Fruit fly (Drosophila melanogaster) whole organism, embryonic: ENCODE data around the gene ATPsynD.

ENCODE experiments used
- Asciz ChIP-seq: fragments of 200-800 bp; sonication (Bioruptor generic); optimal IDR thresholded peaks from 2 replicates; lab custom pipeline; 2017; ENCODE audit warnings: missing biosample characterization, mild to moderate bottlenecking, missing genetic modification characterization, missing genetic modification reagents
- Awh ChIP-seq: fragments of 200-800 bp; sonication (Bioruptor generic); IDR thresholded peaks from 2 replicates; pipeline ENCODE4, ENCODE4 v1.3.6; 2022; ENCODE audit warnings: missing biosample characterization, missing genetic modification characterization
- CG10654 ChIP-seq: fragments of 200-800 bp; sonication (Bioruptor generic); optimal IDR thresholded peaks from 2 replicates; lab custom pipeline; 2016; ENCODE audit warnings: missing biosample characterization, missing genetic modification characterization
- CG11695 ChIP-seq: fragments of 200-800 bp; sonication (Bioruptor generic); IDR thresholded peaks from 3 replicates; pipeline ENCODE4 v1.3.6; 2022; ENCODE audit warnings: missing biosample characterization, missing genetic modification characterization
- CG11723 ChIP-seq: fragments of 200-800 bp; sonication (Bioruptor generic); optimal IDR thresholded peaks from 2 replicates; lab custom pipeline; 2017; ENCODE audit warnings: missing biosample characterization, mild to moderate bottlenecking, missing genetic modification characterization
- CG12744 ChIP-seq: fragments of 200-800 bp; sonication (Bioruptor generic); optimal IDR thresholded peaks from 2 replicates; lab custom pipeline; 2016; ENCODE audit warnings: missing biosample characterization, missing genetic modification characterization
- CG14667 ChIP-seq: fragments of 200-800 bp; sonication (Bioruptor generic); IDR thresholded peaks from 2 replicates; pipeline ENCODE4 v1.3.6; 2022; ENCODE audit warnings: missing biosample characterization, missing genetic modification characterization
- CG15073 ChIP-seq: fragments of 200-800 bp; sonication (Bioruptor generic); optimal IDR thresholded peaks from 2 replicates; lab custom pipeline; 2016; ENCODE audit warnings: missing biosample characterization, missing genetic modification characterization
- CG15601 ChIP-seq: fragments of 200-800 bp; sonication (Bioruptor generic); optimal IDR thresholded peaks from 3 replicates; lab custom pipeline; 2019; ENCODE audit warnings: missing biosample characterization, mild to moderate bottlenecking, missing genetic modification characterization, moderate library complexity
- CG16815 ChIP-seq: fragments of 200-800 bp; sonication (Bioruptor generic); optimal IDR thresholded peaks from 3 replicates; lab custom pipeline; 2017; ENCODE audit warnings: missing biosample characterization, mild to moderate bottlenecking, missing genetic modification characterization
- CG17359 ChIP-seq: fragments of 200-800 bp; sonication (Bioruptor generic); optimal IDR thresholded peaks from 3 replicates; lab custom pipeline; 2018; ENCODE audit warnings: missing biosample characterization, mild to moderate bottlenecking, missing genetic modification characterization, moderate library complexity
- CG2202 ChIP-seq: fragments of 200-800 bp; sonication (Bioruptor generic); optimal IDR thresholded peaks from 2 replicates; lab custom pipeline; 2018; ENCODE audit warnings: missing biosample characterization, mild to moderate bottlenecking, missing genetic modification characterization
- CG2712 ChIP-seq: fragments of 200-800 bp; optimal IDR thresholded peaks from 3 replicates; lab custom pipeline; 2019; ENCODE audit warnings: missing biosample characterization, mild to moderate bottlenecking, missing genetic modification characterization, moderate library complexity
- CG3407 ChIP-seq: fragments of 200-800 bp; sonication (Bioruptor generic); optimal IDR thresholded peaks from 2 replicates; lab custom pipeline; 2018; ENCODE audit warnings: missing biosample characterization, mild to moderate bottlenecking, missing genetic modification characterization
- CG42726 ChIP-seq: fragments of 200-800 bp; sonication (Bioruptor generic); IDR thresholded peaks from 2 replicates; pipeline ENCODE4 v1.3.6; 2022; ENCODE audit warnings: missing biosample characterization, missing genetic modification characterization; ENCODE audit not compliant: partially characterized antibody
- CG4404 ChIP-seq: fragments of 200-800 bp; sonication (Bioruptor generic); IDR thresholded peaks from 2 replicates; pipeline ENCODE4 v1.3.6; 2022; ENCODE audit warnings: missing biosample characterization, missing genetic modification characterization
- CG6254 ChIP-seq: fragments of 200-800 bp; sonication (Bioruptor generic); optimal IDR thresholded peaks from 3 replicates; lab custom pipeline; 2017; ENCODE audit warnings: mild to moderate bottlenecking, missing biosample characterization, missing genetic modification reagents, missing genetic modification characterization
- CG6813 ChIP-seq: fragments of 200-800 bp; sonication (Bioruptor generic); optimal IDR thresholded peaks from 2 replicates; lab custom pipeline; 2017; ENCODE audit warnings: missing biosample characterization, missing genetic modification characterization, mild to moderate bottlenecking, moderate library complexity, missing genetic modification reagents
- CG7357 ChIP-seq: fragments of 200-800 bp; sonication (Bioruptor generic); IDR thresholded peaks from 3 replicates; pipeline ENCODE4 v1.3.6; 2022; ENCODE audit warnings: missing biosample characterization, missing genetic modification characterization
- CG7987 ChIP-seq: fragments of 200-800 bp; sonication (Bioruptor generic); optimal IDR thresholded peaks from 2 replicates; lab custom pipeline; 2018; ENCODE audit warnings: missing biosample characterization, mild to moderate bottlenecking, missing genetic modification characterization, moderate library complexity
- CG8944 ChIP-seq: fragments of 200-800 bp; sonication (Bioruptor generic); optimal IDR thresholded peaks from 3 replicates; lab custom pipeline; 2016; ENCODE audit warnings: missing biosample characterization, missing genetic modification characterization
- CG9609 ChIP-seq: fragments of 200-800 bp; sonication (Bioruptor generic); optimal IDR thresholded peaks from 3 replicates; lab custom pipeline; 2016; ENCODE audit warnings: missing biosample characterization, missing genetic modification characterization
- CG9727 ChIP-seq: fragments of 200-800 bp; sonication (Bioruptor generic); optimal IDR thresholded peaks from 3 replicates; lab custom pipeline; 2017; ENCODE audit warnings: missing biosample characterization, mild to moderate bottlenecking, missing genetic modification characterization
- CG9797 ChIP-seq: fragments of 200-800 bp; sonication (Bioruptor generic); optimal IDR thresholded peaks from 3 replicates; lab custom pipeline; 2018; ENCODE audit warnings: missing biosample characterization, mild to moderate bottlenecking, missing genetic modification characterization
- GATAe ChIP-seq: fragments of 200-800 bp; sonication (Bioruptor generic); conservative IDR thresholded peaks from 2 replicates; pipeline ENCODE4 v1.3.6; 2022; ENCODE audit warnings: missing biosample characterization, missing genetic modification characterization
- HmgZ ChIP-seq: fragments of 200-800 bp; sonication (Bioruptor generic); optimal IDR thresholded peaks from 2 replicates; lab custom pipeline; 2018; ENCODE audit warnings: missing biosample characterization, mild to moderate bottlenecking, missing genetic modification characterization
- Lpt ChIP-seq: fragments of >200 bp; optimal IDR thresholded peaks from 2 replicates; lab custom pipeline; 2018; ENCODE audit warnings: missing biosample characterization, missing genetic modification characterization
- Mad ChIP-seq: fragments of 200-800 bp; sonication (Bioruptor generic); optimal IDR thresholded peaks from 2 replicates; lab custom pipeline; 2016; ENCODE audit warnings: missing biosample characterization, missing genetic modification characterization
- NFAT ChIP-seq: fragments of 200-800 bp; sonication (Bioruptor generic); IDR thresholded peaks from 2 replicates; pipeline ENCODE4 v1.3.6; 2022; ENCODE audit warnings: missing biosample characterization, missing genetic modification characterization
- Optix ChIP-seq: fragments of 200-800 bp; sonication (Bioruptor generic); IDR thresholded peaks from 3 replicates; pipeline ENCODE4 v1.3.6; 2022; ENCODE audit warnings: missing biosample characterization, missing genetic modification characterization
- Ssrp ChIP-seq: fragments of 200-800 bp; sonication (Bioruptor generic); optimal IDR thresholded peaks from 2 replicates; lab custom pipeline; 2018; ENCODE audit warnings: missing biosample characterization, mild to moderate bottlenecking, missing genetic modification characterization, moderate library complexity
- ap ChIP-seq: fragments of 200-800 bp; sonication (Bioruptor generic); IDR thresholded peaks from 2 replicates; pipeline ENCODE4 v1.3.6; 2022; ENCODE audit warnings: missing biosample characterization, missing genetic modification characterization
- ase ChIP-seq: fragments of 200-800 bp; sonication (Bioruptor generic); IDR thresholded peaks from 3 replicates; pipeline ENCODE4 v1.3.6; 2022; ENCODE audit warnings: missing biosample characterization, missing genetic modification characterization
- bcd ChIP-seq: fragments of 200-800 bp; sonication (Bioruptor generic); optimal IDR thresholded peaks from 2 replicates; lab custom pipeline; 2017; ENCODE audit warnings: missing biosample characterization, mild to moderate bottlenecking, missing genetic modification characterization
- bsh ChIP-seq, 2 experiments: fragments of 200-800 bp; sonication (Bioruptor generic); optimal IDR thresholded peaks; 2 replicates each; lab custom pipeline; 2017 to 2018; ENCODE audit warnings: mild to moderate bottlenecking in 2 of 2, missing biosample characterization in 2 of 2, missing genetic modification characterization in 2 of 2, moderate library complexity in 1 of 2
- btn ChIP-seq: fragments of 200-800 bp; sonication (Bioruptor generic); optimal IDR thresholded peaks from 2 replicates; lab custom pipeline; 2016; ENCODE audit warnings: missing biosample characterization, missing genetic modification characterization
- fd64A ChIP-seq: fragments of 200-800 bp; sonication (Bioruptor generic); optimal IDR thresholded peaks from 3 replicates; lab custom pipeline; 2018; ENCODE audit warnings: missing biosample characterization, mild to moderate bottlenecking, missing genetic modification characterization
- gce ChIP-seq: fragments of 200-800 bp; sonication (Bioruptor generic); IDR thresholded peaks from 3 replicates; pipeline ENCODE4 v1.3.6; 2022; ENCODE audit warnings: missing biosample characterization, missing genetic modification characterization
- gem ChIP-seq: fragments of 200-800 bp; sonication (Bioruptor generic); optimal IDR thresholded peaks from 2 replicates; lab custom pipeline; 2019; ENCODE audit warnings: missing biosample characterization, mild to moderate bottlenecking, missing genetic modification characterization, moderate library complexity
- gsb-n ChIP-seq: fragments of 200-800 bp; sonication (Bioruptor generic); optimal IDR thresholded peaks from 3 replicates; lab custom pipeline; 2018; ENCODE audit warnings: missing biosample characterization, mild to moderate bottlenecking, missing genetic modification characterization
- ind ChIP-seq: fragments of 200-800 bp; sonication (Bioruptor generic); optimal IDR thresholded peaks from 3 replicates; lab custom pipeline; 2016; ENCODE audit warnings: missing biosample characterization, missing genetic modification characterization
- knrl ChIP-seq: fragments of 200-800 bp; sonication (Bioruptor generic); IDR thresholded peaks from 3 replicates; pipeline ENCODE4 v1.3.6; 2022; ENCODE audit warnings: missing biosample characterization, missing genetic modification characterization; ENCODE audit not compliant: partially characterized antibody
- lbe ChIP-seq: fragments of 200-800 bp; sonication (Bioruptor generic); optimal IDR thresholded peaks from 2 replicates; lab custom pipeline; 2016; ENCODE audit warnings: missing biosample characterization, mild to moderate bottlenecking, missing genetic modification characterization
- pfk ChIP-seq: fragments of 200-800 bp; sonication (Bioruptor generic); optimal IDR thresholded peaks from 2 replicates; lab custom pipeline; 2018; ENCODE audit warnings: missing biosample characterization, mild to moderate bottlenecking, missing genetic modification characterization, moderate library complexity
- sc ChIP-seq, 3 experiments: fragments of >200 bp in 2 of 3; fragments of 200-800 bp in 1 of 3; sonication (Bioruptor generic) in 1 of 3; optimal IDR thresholded peaks; 2 replicates in 2 of 3; 3 replicates in 1 of 3; lab custom pipeline; 2017; ENCODE audit warnings: mild to moderate bottlenecking in 1 of 3, missing biosample characterization in 1 of 3, missing genetic modification characterization in 1 of 3, missing genetic modification reagents in 1 of 3
- sob ChIP-seq: fragments of 200-800 bp; sonication (Bioruptor generic); IDR thresholded peaks from 2 replicates; pipeline ENCODE4 v1.3.6; 2022; ENCODE audit warnings: missing biosample characterization, missing genetic modification characterization
- sqz ChIP-seq: fragments of 200-800 bp; sonication (Bioruptor generic); optimal IDR thresholded peaks from 3 replicates; lab custom pipeline; 2018; ENCODE audit warnings: missing biosample characterization, mild to moderate bottlenecking, missing genetic modification characterization
- tap ChIP-seq: fragments of 200-800 bp; optimal IDR thresholded peaks from 3 replicates; lab custom pipeline; 2019; ENCODE audit warnings: missing biosample characterization, mild to moderate bottlenecking, missing genetic modification characterization, moderate library complexity
- tin ChIP-seq: fragments of 200-800 bp; sonication (Bioruptor generic); optimal IDR thresholded peaks from 3 replicates; lab custom pipeline; 2016; ENCODE audit warnings: missing biosample characterization, missing genetic modification characterization
- trem ChIP-seq: fragments of 200-800 bp; optimal IDR thresholded peaks from 3 replicates; lab custom pipeline; 2019; ENCODE audit warnings: missing biosample characterization, mild to moderate bottlenecking, missing genetic modification characterization, moderate library complexity

ATPsynD gene

dm6 chr3R:19073002-19073401 lies 21.8 kb upstream of the ATPsynD start (continued):
- TF ChIP-seq CG11695 (peak; percentile 64; the same call in 2 of the 3 replicates), CG2202 (peak; percentile 22), Awh (GFP tag; lab: Robert Waterston, UW) (0 out of 2 replicates have a peak, but pooled peaks have one; percentile 52), btn (GFP tag; lab: Kevin White, UChicago) (no peak), tin (GFP tag; lab: Kevin White, UChicago) (peak; percentile 36), sob (GFP tag; lab: Robert Waterston, UW) (no peak), CG15073 (GFP tag; lab: Kevin White, UChicago) (no peak), pfk (GFP tag; lab: Kevin White, UChicago) (no peak), CG14667 (GFP tag; lab: Robert Waterston, UW) (0 out of 2 replicates have a peak, but pooled peaks have one; percentile 11), CG3407 (peak; percentile 42), sqz (no peak), CG9609 (no peak), tap (tag; lab: Kevin White, UChicago) (peak; percentile 70), ap (peak; percentile 44), CG12744 (no peak), bcd (GFP tag; lab: Kevin White, UChicago) (peak; percentile 37), knrl (GFP tag; lab: Robert Waterston, UW) (no peak), sc (optimal IDR thresholded peaks at IDR 0.05; lab: Kevin White, UChicago) (no peak), sc (GFP tag; optimal IDR thresholded peaks at IDR 0.05; lab: Kevin White, UChicago) (peak; percentile 33), GATAe (GFP tag; lab: Robert Waterston, UW) (no peak), CG4404 (0 out of 2 replicates have a peak, but pooled peaks have one; percentile 28), Lpt (no peak), CG6813 (GFP tag; lab: Kevin White, UChicago) (peak; percentile 2), NFAT (GFP tag; lab: Robert Waterston, UW) (no peak), CG10654 (GFP tag; lab: Kevin White, UChicago) (peak; percentile 3), CG7357 (GFP tag; lab: Robert Waterston, UW) (no peak), ase (GFP tag; lab: Robert Waterston, UW) (no peak), Optix (GFP tag; lab: Robert Waterston, UW) (peak; percentile 48; the same call in 1 of the 3 replicates), gsb-n (tag; lab: Kevin White, UChicago) (peak; percentile 61), Asciz (GFP tag; lab: Kevin White, UChicago) (peak; percentile 62), CG15601 (peak; percentile 38), CG16815 (GFP tag; lab: Kevin White, UChicago) (peak; percentile 7), gem (tag; lab: Kevin White, UChicago) (peak; percentile 74), Mad (GFP tag; lab: Kevin White, UChicago) (no peak), bsh (GFP tag; optimal IDR thresholded peaks at IDR 0.05; lab: Kevin White, UChicago) (peak; percentile 79 to 84), gce (GFP tag; lab: Robert Waterston, UW) (no peak), CG42726 (no peak), CG9797 (GFP tag; lab: Kevin White, UChicago) (no peak), ind (GFP tag; lab: Kevin White, UChicago) (no peak), CG7987 (no peak), trem (tag; lab: Kevin White, UChicago) (peak; percentile 40), HmgZ (no peak), Ssrp (tag; lab: Kevin White, UChicago) (peak; percentile 66), CG2712 (peak; percentile 86), CG9727 (GFP tag; lab: Kevin White, UChicago) (peak; percentile 63), CG6254 (GFP tag; lab: Kevin White, UChicago) (peak; percentile 70), lbe (no peak), CG11723 (GFP tag; lab: Kevin White, UChicago) (peak; percentile 42), CG17359 (tag; lab: Kevin White, UChicago) (peak; percentile 67), fd64A (GFP tag; lab: Kevin White, UChicago) (peak; percentile 30), CG8944 (GFP tag; lab: Kevin White, UChicago) (no peak)
